Fruit fly (Drosophila melanogaster): ENCODE results near the gene CIA30.

The CIA30 gene

DNA sequence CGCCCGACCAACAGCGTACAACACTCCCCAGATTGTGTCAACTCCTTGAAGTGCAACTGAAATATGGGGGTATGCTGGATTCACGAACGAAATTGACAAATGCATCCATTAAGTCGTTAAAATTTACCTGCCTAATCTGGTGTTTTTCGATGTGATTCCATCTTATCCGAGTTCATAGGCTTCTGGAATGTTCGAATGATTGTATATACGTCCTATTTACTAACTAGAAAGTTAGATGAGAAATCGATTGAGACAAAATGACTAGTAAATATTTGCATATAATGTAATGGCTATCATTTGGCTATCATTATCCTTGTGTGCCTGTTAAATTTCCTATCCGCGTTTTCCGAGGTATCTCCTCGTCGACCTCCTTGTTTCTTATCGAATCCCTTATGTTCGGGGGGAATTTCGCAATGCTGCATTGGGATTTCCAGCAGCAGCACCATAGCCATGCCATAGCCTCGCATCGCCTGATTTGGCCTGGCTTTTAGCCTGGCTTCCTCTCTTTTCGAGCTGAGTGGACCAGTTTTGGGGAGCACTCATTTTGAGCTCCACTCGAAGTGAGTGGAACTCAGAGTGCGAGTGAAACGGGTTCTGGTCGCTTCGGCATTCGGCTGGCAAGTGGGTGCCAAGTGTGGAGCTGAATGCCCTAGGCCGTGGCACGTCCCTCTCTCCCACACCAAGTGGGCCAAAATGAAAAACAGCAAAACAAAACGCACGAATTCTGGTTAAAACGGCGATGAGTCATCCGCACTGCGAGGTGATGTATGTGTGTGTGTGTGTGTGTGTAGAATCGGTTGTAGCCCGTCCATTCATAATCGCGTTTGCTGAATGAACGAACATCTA, 41.6 kb downstream of the CIA30 start (continued):
- TF ChIP-seq CG4318 (GFP tag; optimal IDR thresholded peaks at IDR 0.05) (no peak), salr (GFP tag; optimal IDR thresholded peaks at IDR 0.05) (peak in 1 of 2 experiments; percentile 26), CG6854 (GFP tag; optimal IDR thresholded peaks at IDR 0.05) (no peak), topi (GFP tag; optimal IDR thresholded peaks at IDR 0.05) (peak; percentile 76), Sox102F (GFP tag; optimal IDR thresholded peaks at IDR 0.05) (peak; percentile 60), net (GFP tag; optimal IDR thresholded peaks at IDR 0.05) (peak; percentile 10), lz (GFP tag; optimal IDR thresholded peaks at IDR 0.05) (peak; percentile 74), dac (GFP tag; optimal IDR thresholded peaks at IDR 0.05) (no peak), CG32006 (GFP tag; optimal IDR thresholded peaks at IDR 0.05) (peak; percentile 42), CG8319 (GFP tag; optimal IDR thresholded peaks at IDR 0.05) (peak; percentile 41), Sox15 (GFP tag; optimal IDR thresholded peaks at IDR 0.05) (peak; percentile 23), spab (GFP tag; optimal IDR thresholded peaks at IDR 0.05) (peak; percentile 34), dsx (GFP tag; optimal IDR thresholded peaks at IDR 0.05; ENCODE audit: poor library complexity, severe bottlenecking) (peak; percentile 20), Hr4 (GFP tag; optimal IDR thresholded peaks at IDR 0.05) (peak; percentile 39), Sox14 (GFP tag; optimal IDR thresholded peaks at IDR 0.05) (peak; percentile 69), Ets96B (tag; optimal IDR thresholded peaks at IDR 0.05) (peak; percentile 47), CG6792 (GFP tag; optimal IDR thresholded peaks at IDR 0.05) (peak; percentile 45), achi (GFP tag; optimal IDR thresholded peaks at IDR 0.05) (peak; percentile 56), CG1621 (tag; optimal IDR thresholded peaks at IDR 0.05) (peak; percentile 19)

DNA sequence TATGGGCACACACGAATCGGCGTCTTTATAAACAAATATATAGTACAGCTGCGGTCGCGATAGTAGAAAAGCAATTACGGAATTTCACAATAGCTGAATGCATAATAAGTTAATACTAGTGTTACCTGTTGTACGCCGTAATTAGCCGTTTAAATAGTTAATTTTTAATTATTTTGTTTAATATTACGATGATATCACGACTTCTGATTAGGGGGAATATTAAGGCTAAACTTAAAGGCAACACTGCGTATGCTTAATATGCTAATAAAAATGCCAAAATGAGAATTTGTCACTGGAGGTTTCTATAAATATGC, 42.2 kb downstream of the CIA30 start:
- peak; percentile 0 for TF ChIP-seq vri (GFP tag; optimal IDR thresholded peaks at IDR 0.05)
- peak; percentile 30 for TF ChIP-seq Eip78C (GFP tag)
- peak; percentile 50 for TF ChIP-seq fkh (GFP tag; optimal IDR thresholded peaks at IDR 0.05)
- no peak for TF ChIP-seq CG3032 (tag; optimal IDR thresholded peaks at IDR 0.05)
- TF ChIP-seq Ets96B (tag; optimal IDR thresholded peaks at IDR 0.05): no peak
- no peak for TF ChIP-seq CG3919 (GFP tag; optimal IDR thresholded peaks at IDR 0.05)

DNA sequence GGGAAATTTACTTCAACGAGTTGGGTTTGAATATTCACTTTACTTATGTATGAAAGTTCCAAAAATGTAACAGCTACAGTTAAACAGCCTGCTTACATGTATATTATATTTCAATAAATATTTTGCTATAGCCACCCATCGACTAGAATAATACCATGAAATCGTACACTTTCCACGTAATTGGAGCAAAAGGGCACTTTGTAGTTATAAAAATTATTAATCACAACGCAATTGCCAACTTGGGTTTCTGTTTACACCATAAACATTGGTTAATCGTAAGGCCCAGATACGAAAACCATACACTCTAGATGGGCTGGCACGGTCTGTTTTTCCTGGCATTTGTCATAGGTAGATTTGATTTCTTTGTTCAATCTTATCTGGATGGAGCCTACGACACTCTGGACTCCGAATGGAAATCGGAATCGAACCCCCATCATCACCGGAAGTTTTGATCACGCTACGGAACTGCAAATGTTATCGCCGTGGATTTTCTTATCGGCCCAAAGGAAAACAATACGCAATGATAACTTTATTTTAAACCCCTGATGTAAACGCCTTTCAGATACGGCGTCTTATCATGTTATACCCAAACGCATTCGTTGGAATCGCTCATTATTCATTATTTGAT, 43.8 kb downstream of the CIA30 start, which contains the start of gene fig:
fig (minus strand) TSS at position 51 of the 628 bp plus-strand sequence.
- TF ChIP-seq CG16779 (tag; optimal IDR thresholded peaks at IDR 0.05) (no peak), Sox14 (GFP tag; optimal IDR thresholded peaks at IDR 0.05) (peak; percentile 13), Hr39 (GFP tag; optimal IDR thresholded peaks at IDR 0.05) (no peak), achi (GFP tag; optimal IDR thresholded peaks at IDR 0.05) (no peak), Eip93F (GFP tag; optimal IDR thresholded peaks at IDR 0.05) (peak; percentile 82), vri (GFP tag; optimal IDR thresholded peaks at IDR 0.05) (peak; percentile 82), spab (GFP tag; optimal IDR thresholded peaks at IDR 0.05) (no peak), CG6276 (GFP tag; optimal IDR thresholded peaks at IDR 0.05) (no peak), fd85E (GFP tag; optimal IDR thresholded peaks at IDR 0.05) (no peak), ss (GFP tag; optimal IDR thresholded peaks at IDR 0.05) (peak in 1 of 2 experiments; percentile 19), fkh (GFP tag; optimal IDR thresholded peaks at IDR 0.05) (peak; percentile 39), Eip78C (GFP tag) (peak; percentile 6), CG4318 (GFP tag; optimal IDR thresholded peaks at IDR 0.05) (no peak), CG6808 (GFP tag; optimal IDR thresholded peaks at IDR 0.05) (no peak), svp (GFP tag) (no peak)

DNA sequence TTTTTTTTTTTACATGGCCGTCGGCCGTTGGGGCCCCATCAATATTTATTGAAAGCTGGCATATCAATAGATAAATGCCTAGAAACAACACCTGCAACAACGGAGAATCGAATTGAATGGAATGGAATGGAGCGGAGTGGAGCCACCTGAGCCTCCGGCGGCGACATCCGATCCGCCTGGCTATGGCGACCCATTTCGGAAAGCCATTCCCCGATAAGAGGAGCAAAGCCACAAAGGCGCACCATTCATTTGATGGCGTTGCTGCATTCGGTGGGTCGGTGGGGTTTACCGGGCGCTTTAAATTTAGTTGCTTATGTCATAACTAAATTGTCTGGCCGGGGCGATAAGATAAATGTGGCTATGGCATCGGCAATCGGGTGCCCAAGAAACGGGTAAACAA, 45.1 kb downstream of the CIA30 start:
- TF ChIP-seq vri (GFP tag; optimal IDR thresholded peaks at IDR 0.05) (peak; percentile 88), CG15336 (GFP tag; IDR thresholded peaks at IDR 0.05) (no peak), dac (GFP tag; optimal IDR thresholded peaks at IDR 0.05) (no peak), CG32006 (GFP tag; optimal IDR thresholded peaks at IDR 0.05) (peak; percentile 0), Eip93F (GFP tag; optimal IDR thresholded peaks at IDR 0.05) (no peak), CG11902 (GFP tag; optimal IDR thresholded peaks at IDR 0.05) (no peak)

All from whole organism, prepupa.